Fruit fly (Drosophila melanogaster): Measurements from ENCODE around the gene bru1.

The bru1 gene

DNA sequence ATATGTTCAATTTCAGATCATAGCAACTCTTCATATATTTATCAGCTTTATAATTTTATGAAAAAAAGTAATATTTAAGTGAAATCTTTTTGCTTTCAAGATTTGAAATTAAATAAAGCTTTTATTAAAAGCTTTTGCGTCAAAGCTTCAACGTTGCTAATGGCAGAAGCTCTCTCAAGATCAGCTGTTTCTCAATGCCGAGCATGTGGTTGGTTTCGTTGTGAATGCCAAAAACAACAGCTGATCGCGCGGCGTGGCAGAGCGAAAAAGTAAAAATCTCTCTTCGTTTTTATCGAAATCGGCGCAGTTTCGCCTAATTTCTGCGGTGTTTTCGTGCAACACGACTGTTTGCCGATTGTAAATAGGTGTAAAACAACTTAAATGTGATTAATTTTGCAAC lies 32.7 kb downstream of the bru1 start, which contains the start of gene CG31759:
Gene CG31759 (plus strand): TSS at position 161 of the 400 bp plus-strand sequence.
- TF ChIP-seq CG16815 (GFP tag; optimal IDR thresholded peaks at IDR 0.05), result no peak
- peak in 1 of 2 experiments; percentile 88 for TF ChIP-seq crp (GFP tag; optimal IDR thresholded peaks at IDR 0.05)
- no peak for TF ChIP-seq oc (tag; optimal IDR thresholded peaks at IDR 0.05)
- TF ChIP-seq CG16779 (GFP tag; IDR thresholded peaks at IDR 0.05), result no peak
- TF ChIP-seq crc (GFP tag; optimal IDR thresholded peaks at IDR 0.05), result no peak
- TF ChIP-seq rib (GFP tag; IDR thresholded peaks at IDR 0.05), result no peak
- TF ChIP-seq HLH3B (GFP tag; IDR thresholded peaks at IDR 0.05), result no peak
- no peak for TF ChIP-seq vnd (GFP tag; IDR thresholded peaks at IDR 0.05; ENCODE audit: partially characterized antibody)
- no peak for TF ChIP-seq B-H2 (GFP tag; optimal IDR thresholded peaks at IDR 0.05)
- no peak for TF ChIP-seq ap (GFP tag; IDR thresholded peaks at IDR 0.05)
- TF ChIP-seq wdn (GFP tag; IDR thresholded peaks at IDR 0.05), result no peak
- no peak for TF ChIP-seq CG9797 (GFP tag; optimal IDR thresholded peaks at IDR 0.05)
- TF ChIP-seq CG34376 (GFP tag; optimal IDR thresholded peaks at IDR 0.05), result no peak
- TF ChIP-seq gsb (GFP tag; IDR thresholded peaks at IDR 0.05), result no peak
- no peak for TF ChIP-seq CG11504 (tag; optimal IDR thresholded peaks at IDR 0.05)
- peak; percentile 3 for TF ChIP-seq pzg (GFP tag; optimal IDR thresholded peaks at IDR 0.05)
- no peak for TF ChIP-seq CG2202 (tag; optimal IDR thresholded peaks at IDR 0.05)
- TF ChIP-seq CG14667 (GFP tag; IDR thresholded peaks at IDR 0.05), result no peak
- TF ChIP-seq CG3163 (GFP tag; optimal IDR thresholded peaks at IDR 0.05), result peak; percentile 11
- no peak for TF ChIP-seq sima (GFP tag; optimal IDR thresholded peaks at IDR 0.05)
- TF ChIP-seq CG15011 (GFP tag; optimal IDR thresholded peaks at IDR 0.05), result no peak
- no peak for TF ChIP-seq gcm2 (GFP tag; optimal IDR thresholded peaks at IDR 0.05)
- TF ChIP-seq Asciz (GFP tag; optimal IDR thresholded peaks at IDR 0.05), result no peak
- TF ChIP-seq H15 (GFP tag; IDR thresholded peaks at IDR 0.05), result no peak
- TF ChIP-seq Dll (GFP tag; IDR thresholded peaks at IDR 0.05; ENCODE audit: partially characterized antibody), result 0 out of 4 replicates have a peak, but pooled peaks have one; percentile 27
- peak; percentile 13 to 39 for TF ChIP-seq Trl (optimal IDR thresholded peaks at IDR 0.05)
- TF ChIP-seq Trl (GFP tag; optimal IDR thresholded peaks at IDR 0.05), result no peak
- no peak for TF ChIP-seq corto (GFP tag; optimal IDR thresholded peaks at IDR 0.05)
- peak; percentile 5 for TF ChIP-seq stwl (tag; optimal IDR thresholded peaks at IDR 0.05)
- TF ChIP-seq Usf (GFP tag; optimal IDR thresholded peaks at IDR 0.05), result no peak
- peak; percentile 72 for TF ChIP-seq CG13287 (GFP tag; IDR thresholded peaks at IDR 0.05; ENCODE audit: partially characterized antibody)
- TF ChIP-seq Neu2 (GFP tag; optimal IDR thresholded peaks at IDR 0.05; ENCODE audit: borderline replicate concordance), result no peak
- no peak for TF ChIP-seq NC2β (GFP tag; optimal IDR thresholded peaks at IDR 0.05)
- TF ChIP-seq kay (GFP tag; optimal IDR thresholded peaks at IDR 0.05), result no peak
- no peak for TF ChIP-seq mirr (GFP tag; optimal IDR thresholded peaks at IDR 0.05)
- TF ChIP-seq sob (GFP tag; IDR thresholded peaks at IDR 0.05), result no peak
- TF ChIP-seq ab (GFP tag; optimal IDR thresholded peaks at IDR 0.05), result no peak
- no peak for TF ChIP-seq tgo (GFP tag; IDR thresholded peaks at IDR 0.05)
- no peak for TF ChIP-seq luna (GFP tag; optimal IDR thresholded peaks at IDR 0.05)

DNA sequence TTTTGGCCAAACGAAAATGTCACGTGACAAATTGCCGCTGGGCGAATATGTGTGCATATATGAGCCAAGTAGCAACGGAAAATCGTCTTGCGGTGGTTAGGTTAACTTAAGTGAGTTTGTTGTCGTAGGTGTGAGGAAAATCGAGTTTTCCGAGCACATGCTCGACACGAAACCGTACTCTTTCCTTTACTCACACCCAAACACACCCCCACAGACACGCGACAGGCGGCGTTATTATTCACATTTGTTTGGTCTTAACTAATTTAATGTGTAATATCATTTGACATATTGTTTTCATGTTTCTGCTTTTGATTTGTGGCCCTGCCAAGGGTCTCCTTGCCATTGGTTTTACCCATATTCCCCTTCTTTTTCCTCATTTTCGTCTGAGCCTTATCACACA lies 68.0 kb downstream of the bru1 start:
- no peak for TF ChIP-seq sd (tag; optimal IDR thresholded peaks at IDR 0.05)
- peak; percentile 56 for TF ChIP-seq Ets65A (GFP tag)
- TF ChIP-seq twi (tag; optimal IDR thresholded peaks at IDR 0.05), result peak; percentile 71
- peak; percentile 8 for TF ChIP-seq CG9876 (GFP tag; optimal IDR thresholded peaks at IDR 0.05)
- no peak for TF ChIP-seq NfI (GFP tag; optimal IDR thresholded peaks at IDR 0.05)
- no peak for TF ChIP-seq sr (GFP tag; IDR thresholded peaks at IDR 0.05)

Measured in whole organism, embryonic.